Worm (Caenorhabditis elegans): ENCODE measurements around the gene F53B7.4.

DNA sequence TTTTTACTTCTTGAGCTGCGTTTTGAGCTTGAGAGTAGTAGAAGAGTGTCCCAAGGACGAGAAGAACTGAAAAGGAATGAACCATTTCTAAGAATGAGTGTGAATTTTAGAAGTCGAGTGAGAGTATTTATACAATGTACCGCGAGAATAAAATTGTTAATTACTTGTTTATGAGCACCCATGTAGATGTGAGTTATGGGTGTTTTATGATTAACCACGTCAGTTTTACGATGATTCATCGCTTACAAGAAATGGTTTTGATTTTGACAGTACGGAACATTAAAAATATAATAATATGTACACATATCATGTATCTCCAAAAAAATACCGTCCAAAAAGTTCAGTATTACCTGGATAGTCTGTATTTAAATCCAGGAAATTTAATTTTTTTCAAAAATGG lies 48.0 kb downstream of the F53B7.4 start, which contains the start of gene clec-221:
- TF ChIP-seq ama-1 (optimal IDR thresholded peaks at IDR 0.05) (no peak), ceh-18 (tag; optimal IDR thresholded peaks at IDR 0.05) (no peak), elt-4 (tag; optimal IDR thresholded peaks at IDR 0.05) (no peak), tbx-2 (tag; optimal IDR thresholded peaks at IDR 0.05) (no peak), unc-55 (GFP tag; optimal IDR thresholded peaks at IDR 0.05) (no peak), pha-4 (tag; optimal IDR thresholded peaks at IDR 0.05) (no peak), sdc-2 (tag; optimal IDR thresholded peaks at IDR 0.05) (no peak), pros-1 (tag; optimal IDR thresholded peaks at IDR 0.05) (no peak), fax-1 (tag; optimal IDR thresholded peaks at IDR 0.05) (no peak), fkh-10 (GFP tag; optimal IDR thresholded peaks at IDR 0.05) (no peak), pat-9 (tag; optimal IDR thresholded peaks at IDR 0.05) (no peak)
